Worm (Caenorhabditis elegans) whole organism, late embryonic: Measurements from ENCODE around the gene mtrf-1L.
"Not testable (repeated sequence)": the region's sequence is repeated elsewhere in the genome, so short reads cannot be mapped to it uniquely, and the experiment has no call there.

Experiments used
- C08G9.2 ChIP-seq: sonication (generic microtip); optimal IDR thresholded peaks from 2 replicates; lab custom pipeline; 2016; ENCODE audit warnings: mild to moderate bottlenecking, missing genetic modification characterization, moderate library complexity, missing compliant biosample characterization
- C38D4.7 ChIP-seq: fragments of 200-800 bp; sonication (Bioruptor generic); optimal IDR thresholded peaks from 2 replicates; lab custom pipeline; 2018; ENCODE audit warnings: mild to moderate bottlenecking, missing genetic modification characterization, moderate library complexity, missing compliant biosample characterization
- F13H6.1 ChIP-seq: sonication (generic microtip); optimal IDR thresholded peaks from 2 replicates; lab custom pipeline; 2016; ENCODE audit warnings: missing genetic modification characterization, missing compliant biosample characterization
- K02D7.2 ChIP-seq: sonication (generic microtip); optimal IDR thresholded peaks from 2 replicates; lab custom pipeline; 2017; ENCODE audit warnings: mild to moderate bottlenecking, missing genetic modification characterization, missing compliant biosample characterization
- Y22D7AL.16 ChIP-seq: sonication (generic microtip); optimal IDR thresholded peaks from 2 replicates; lab custom pipeline; 2016; ENCODE audit warnings: missing genetic modification characterization, missing compliant biosample characterization
- ceh-14 ChIP-seq: sonication (generic microtip); optimal IDR thresholded peaks from 2 replicates; lab custom pipeline; 2016; ENCODE audit warnings: missing genotype, missing genetic modification characterization, missing compliant biosample characterization
- ceh-18 ChIP-seq: sonication (generic microtip); optimal IDR thresholded peaks from 2 replicates; lab custom pipeline; 2016; ENCODE audit warnings: missing genetic modification characterization, missing compliant biosample characterization
- ceh-22 ChIP-seq: sonication (generic microtip); optimal IDR thresholded peaks from 2 replicates; lab custom pipeline; 2017; ENCODE audit warnings: missing biosample characterization, missing genetic modification characterization
- ceh-30 ChIP-seq: fragments of 150-350 bp; optimal IDR thresholded peaks from 2 replicates; lab custom pipeline; 2014; ENCODE audit warnings: missing biosample characterization, missing genetic modification characterization
- ceh-31 ChIP-seq: sonication (generic microtip); optimal IDR thresholded peaks from 2 replicates; lab custom pipeline; 2016; ENCODE audit warnings: missing genetic modification characterization, missing compliant biosample characterization
- ceh-34 ChIP-seq: sonication (generic microtip); optimal IDR thresholded peaks from 2 replicates; lab custom pipeline; 2016; ENCODE audit warnings: mild to moderate bottlenecking, missing genetic modification characterization, missing compliant biosample characterization
- ceh-45 ChIP-seq: fragments of 200-800 bp; sonication (Bioruptor generic); IDR thresholded peaks from 2 replicates; pipeline ENCODE4 v1.3.6; 2022; ENCODE audit warnings: missing genetic modification reagents, missing genetic modification characterization, missing compliant biosample characterization
- che-1 ChIP-seq: sonication (generic microtip); optimal IDR thresholded peaks from 2 replicates; lab custom pipeline; 2016; ENCODE audit warnings: mild to moderate bottlenecking, missing genetic modification characterization, missing compliant biosample characterization
- dve-1 ChIP-seq: sonication (generic microtip); optimal IDR thresholded peaks from 2 replicates; lab custom pipeline; 2017; ENCODE audit warnings: antibody characterized with exemption, mild to moderate bottlenecking, missing genetic modification characterization, missing compliant biosample characterization
- elt-2 ChIP-seq: sonication (generic microtip); optimal IDR thresholded peaks from 2 replicates; lab custom pipeline; 2016; ENCODE audit warnings: missing genetic modification reagents, missing genetic modification characterization, missing compliant biosample characterization
- eyg-1 ChIP-seq: sonication (generic microtip); optimal IDR thresholded peaks from 2 replicates; lab custom pipeline; 2016; ENCODE audit warnings: missing genotype, missing genetic modification characterization, missing compliant biosample characterization
- fkh-10 ChIP-seq: fragments of 150-350 bp; optimal IDR thresholded peaks from 2 replicates; lab custom pipeline; 2014; ENCODE audit warnings: missing biosample characterization, missing genetic modification reagents, missing genetic modification characterization
- gmeb-2 ChIP-seq: sonication (generic microtip); optimal IDR thresholded peaks from 2 replicates; lab custom pipeline; 2016; ENCODE audit warnings: missing genetic modification characterization, inconsistent platforms, missing compliant biosample characterization
- hlh-8 ChIP-seq: sonication (generic microtip); optimal IDR thresholded peaks from 2 replicates; lab custom pipeline; 2016; ENCODE audit warnings: missing genotype, missing genetic modification characterization, missing compliant biosample characterization
- lim-6 ChIP-seq: sonication (generic microtip); optimal IDR thresholded peaks from 2 replicates; lab custom pipeline; 2016; ENCODE audit warnings: missing genetic modification characterization, missing compliant biosample characterization
- mec-3 ChIP-seq: sonication (generic microtip); optimal IDR thresholded peaks from 2 replicates; lab custom pipeline; 2016; ENCODE audit warnings: borderline replicate concordance, missing genetic modification characterization, missing compliant biosample characterization
- nhr-232 ChIP-seq: sonication (generic microtip); optimal IDR thresholded peaks from 2 replicates; lab custom pipeline; 2016; ENCODE audit warnings: missing genetic modification characterization, missing compliant biosample characterization
- npax-4 ChIP-seq: sonication (generic microtip); optimal IDR thresholded peaks from 2 replicates; lab custom pipeline; 2016; ENCODE audit warnings: missing genetic modification characterization, missing compliant biosample characterization
- odd-2 ChIP-seq: sonication (generic microtip); optimal IDR thresholded peaks from 2 replicates; lab custom pipeline; 2017; ENCODE audit warnings: antibody characterized with exemption, mild to moderate bottlenecking, missing genetic modification characterization, missing compliant biosample characterization
- pat-9 ChIP-seq: fragments of 200-800 bp; sonication (Bioruptor generic); optimal IDR thresholded peaks from 2 replicates; lab custom pipeline; 2018; ENCODE audit warnings: mild to moderate bottlenecking, missing genetic modification characterization, moderate library complexity, missing compliant biosample characterization
- pha-2 ChIP-seq: sonication (generic microtip); optimal IDR thresholded peaks from 2 replicates; lab custom pipeline; 2017; ENCODE audit warnings: mild to moderate bottlenecking, missing genetic modification characterization, missing compliant biosample characterization
- pqm-1 ChIP-seq: sonication (generic microtip); optimal IDR thresholded peaks from 2 replicates; lab custom pipeline; 2016; ENCODE audit warnings: missing genetic modification characterization, missing compliant biosample characterization
- rnt-1 ChIP-seq: sonication (generic microtip); optimal IDR thresholded peaks from 2 replicates; lab custom pipeline; 2016; ENCODE audit warnings: missing genetic modification characterization, missing compliant biosample characterization
- sox-2 ChIP-seq: fragments of 200-800 bp; sonication (Bioruptor generic); IDR thresholded peaks from 2 replicates; pipeline ENCODE4 v1.3.6; 2022; ENCODE audit warnings: missing genetic modification reagents, missing genetic modification characterization, missing compliant biosample characterization
- tbx-2 ChIP-seq: sonication (generic microtip); optimal IDR thresholded peaks from 2 replicates; lab custom pipeline; 2016; ENCODE audit warnings: missing genetic modification characterization, missing compliant biosample characterization
- unc-3 ChIP-seq, 2 experiments: fragments of 200-800 bp in 1 of 2; sonication (Bioruptor generic) in 1 of 2; sonication (generic microtip) in 1 of 2; conservative IDR thresholded peaks in 1 of 2; optimal IDR thresholded peaks in 1 of 2; 2 replicates each; pipeline versions ENCODE4 v1.3.6 to Lab custom; 2016 to 2022; ENCODE audit warnings: missing compliant biosample characterization in 2 of 2, missing genetic modification characterization in 2 of 2, missing genetic modification reagents in 1 of 2
- unc-42 ChIP-seq: sonication (generic microtip); optimal IDR thresholded peaks from 2 replicates; lab custom pipeline; 2016; ENCODE audit warnings: missing genotype, missing genetic modification characterization, missing compliant biosample characterization
- zip-5 ChIP-seq: sonication (generic microtip); optimal IDR thresholded peaks from 2 replicates; lab custom pipeline; 2016; ENCODE audit warnings: missing genetic modification characterization, missing compliant biosample characterization
- ztf-16 ChIP-seq: sonication (generic microtip); optimal IDR thresholded peaks from 2 replicates; lab custom pipeline; 2017; ENCODE audit warnings: missing genetic modification characterization, missing compliant biosample characterization

mtrf-1L gene

ce11 chrIV:5152391-5152790 is 34.6 kb upstream of the mtrf-1L start, which contains the start of gene soc-2:
Gene soc-2, minus strand, starts transcription at chrIV:5152491.
- TF ChIP-seq sox-2 (GFP tag; lab: Robert Waterston, UW) (no peak), fkh-10 (GFP tag; lab: Kevin White, UChicago) (no peak), nhr-232 (no peak)

- TF ChIP-seq tbx-2 (tag; lab: Kevin White, UChicago) (no peak), pat-9 (no peak), C08G9.2 (tag; lab: Kevin White, UChicago) (no peak), C38D4.7 (GFP tag; lab: Kevin White, UChicago) (no peak), ceh-31 (no peak), eyg-1 (no peak), pqm-1 (tag; lab: Kevin White, UChicago) (no peak), ceh-30 (tag; lab: Kevin White, UChicago) (no peak), elt-2 (no peak), ceh-45 (no peak), Y22D7AL.16 (no peak), ceh-14 (tag; lab: Kevin White, UChicago) (no peak), che-1 (tag; lab: Kevin White, UChicago) (no peak), ceh-22 (tag; lab: Kevin White, UChicago) (no peak), gmeb-2 (no peak), sox-2 (GFP tag; lab: Robert Waterston, UW) (no peak), lim-6 (no peak)
These were observed 29.7 kb upstream of the mtrf-1L start, which contains the start of gene C24D10.49 for ce11 chrIV:5157226-5157625. Gene C24D10.49, minus strand, starts transcription at chrIV:5157326.

ce11 chrIV:5160171-5160570 is 26.8 kb upstream of the mtrf-1L start, which contains the start of the genes C24D10.6 and C24D10.4:
Gene C24D10.6, minus strand, starts transcription at chrIV:5160248.
Gene C24D10.4, plus strand, starts transcription at chrIV:5160522.
- TF ChIP-seq dve-1 (tag; lab: Kevin White, UChicago) = no peak
- TF ChIP-seq F13H6.1 (tag; lab: Kevin White, UChicago) = no peak
- TF ChIP-seq npax-4 (tag; lab: Kevin White, UChicago) = no peak
- no peak for TF ChIP-seq ceh-45
- no peak for TF ChIP-seq pqm-1 (tag; lab: Kevin White, UChicago)
- TF ChIP-seq ztf-16 (tag; lab: Kevin White, UChicago) = no peak
- no peak for TF ChIP-seq K02D7.2 (tag; lab: Kevin White, UChicago)
- TF ChIP-seq C08G9.2 (tag; lab: Kevin White, UChicago) = no peak
- no peak for TF ChIP-seq nhr-232
- TF ChIP-seq Y22D7AL.16 = no peak
- TF ChIP-seq zip-5 (tag; lab: Kevin White, UChicago) = no peak
- no peak for TF ChIP-seq lim-6
- no peak for TF ChIP-seq ceh-34 (tag; lab: Kevin White, UChicago)

ce11 chrIV:5162941-5163340 is 24.0 kb upstream of the mtrf-1L start, which contains the start of the genes nspd-3 and C24D10.2:
Gene nspd-3, minus strand, starts transcription at chrIV:5163041.
Gene C24D10.2, plus strand, starts transcription at chrIV:5163339.
- TF ChIP-seq dve-1, rnt-1, odd-2 (tag; lab: Kevin White, UChicago): not testable (repeated sequence)

- TF ChIP-seq unc-42 (tag; lab: Kevin White, UChicago); pha-2 (tag; lab: Kevin White, UChicago); pat-9: not testable (repeated sequence)
- TF ChIP-seq, all 69 proteins: peak for 0; not testable (repeated sequence) for 69
These were observed 21.3 kb upstream of the mtrf-1L start, which contains the start of gene nspd-6 for ce11 chrIV:5165626-5166025. Gene nspd-6, minus strand, starts transcription at chrIV:5165726.

ce11 chrIV:5166030-5166429 is 20.9 kb upstream of the mtrf-1L start, which contains the start of gene ptp-5.1:
Gene ptp-5.1, plus strand, starts transcription at chrIV:5166330.
- no peak for TF ChIP-seq ceh-14 (tag; lab: Kevin White, UChicago)
- no peak for TF ChIP-seq mec-3
- TF ChIP-seq hlh-8 = no peak
- TF ChIP-seq unc-3 (GFP tag; conservative IDR thresholded peaks at IDR 0.05; lab: Robert Waterston, UW) = no peak
- no peak for TF ChIP-seq unc-3 (tag; optimal IDR thresholded peaks at IDR 0.05; lab: Kevin White, UChicago)
- no peak for TF ChIP-seq dve-1 (tag; lab: Kevin White, UChicago)
- no peak for TF ChIP-seq Y22D7AL.16
- TF ChIP-seq pat-9 = no peak
- no peak for TF ChIP-seq npax-4 (tag; lab: Kevin White, UChicago)
- TF ChIP-seq ztf-16 (tag; lab: Kevin White, UChicago) = no peak
- no peak for TF ChIP-seq ceh-18 (tag; lab: Kevin White, UChicago)
- no peak for TF ChIP-seq che-1 (tag; lab: Kevin White, UChicago)
- TF ChIP-seq, all 69 proteins: peak for 0
